Worm (Caenorhabditis elegans) whole organism, L3 larva: ENCODE measurements around the gene F54H5.5.

Source experiments
- ZK546.5 ChIP-seq: sonication (generic microtip); optimal IDR thresholded peaks from 2 replicates; lab custom pipeline; 2017; ENCODE audit warnings: missing biosample characterization, missing genetic modification characterization
- aly-2 ChIP-seq: fragments of 150-350 bp; optimal IDR thresholded peaks from 2 replicates; lab custom pipeline; 2014; ENCODE audit warnings: missing biosample characterization, missing genetic modification characterization
- ceh-16 ChIP-seq: sonication (generic microtip); optimal IDR thresholded peaks from 2 replicates; lab custom pipeline; 2017; ENCODE audit warnings: missing biosample characterization, missing genetic modification characterization
- ceh-28 ChIP-seq: fragments of 150-350 bp; optimal IDR thresholded peaks from 2 replicates; lab custom pipeline; 2014; ENCODE audit warnings: missing biosample characterization, missing genetic modification reagents, missing genetic modification characterization
- ceh-82 ChIP-seq: fragments of 150-350 bp; optimal IDR thresholded peaks from 2 replicates; lab custom pipeline; 2014; ENCODE audit warnings: missing biosample characterization, missing genetic modification characterization
- ceh-9 ChIP-seq: sonication (generic microtip); optimal IDR thresholded peaks from 2 replicates; lab custom pipeline; 2018; ENCODE audit warnings: missing biosample characterization, missing genetic modification characterization
- daf-12 ChIP-seq: fragments of 150-350 bp; optimal IDR thresholded peaks from 2 replicates; lab custom pipeline; 2014; ENCODE audit warnings: missing biosample characterization, missing genetic modification reagents, missing genetic modification characterization
- egl-27 ChIP-seq: sonication (generic microtip); optimal IDR thresholded peaks from 4 replicates; lab custom pipeline; 2017; ENCODE audit warnings: missing biosample characterization, missing genetic modification reagents, missing genetic modification characterization
- egl-5 ChIP-seq: fragments of 150-350 bp; optimal IDR thresholded peaks from 2 replicates; lab custom pipeline; 2017; ENCODE audit warnings: missing biosample characterization, missing genetic modification reagents, missing genetic modification characterization, inconsistent platforms
- elt-2 ChIP-seq: sonication (generic microtip); optimal IDR thresholded peaks from 2 replicates; lab custom pipeline; 2016; ENCODE audit warnings: missing genetic modification reagents, mild to moderate bottlenecking, missing genetic modification characterization, missing compliant biosample characterization
- elt-3 ChIP-seq, 3 experiments: fragments of 150-350 bp in 1 of 3; sonication (generic microtip) in 2 of 3; optimal IDR thresholded peaks; 2 replicates in 2 of 3; 4 replicates in 1 of 3; lab custom pipeline; 2014 to 2017; ENCODE audit warnings: missing biosample characterization in 3 of 3, missing genetic modification characterization in 3 of 3
- eor-1 ChIP-seq, 2 experiments: fragments of 150-350 bp; optimal IDR thresholded peaks; 2 replicates each; lab custom pipeline; 2014 to 2018; ENCODE audit warnings: missing biosample characterization in 2 of 2, missing genetic modification characterization in 2 of 2
- fkh-2 ChIP-seq: fragments of 150-350 bp; optimal IDR thresholded peaks from 2 replicates; lab custom pipeline; 2014; ENCODE audit warnings: missing biosample characterization, missing genetic modification reagents, missing genetic modification characterization
- hmg-11 ChIP-seq: sonication (generic microtip); optimal IDR thresholded peaks from 2 replicates; lab custom pipeline; 2016; ENCODE audit warnings: missing genetic modification characterization, missing compliant biosample characterization
- jun-1 ChIP-seq: fragments of 150-350 bp; optimal IDR thresholded peaks from 2 replicates; lab custom pipeline; 2014; ENCODE audit warnings: missing biosample characterization, missing genetic modification reagents, missing genetic modification characterization
- lsy-12 ChIP-seq: sonication (generic microtip); optimal IDR thresholded peaks from 2 replicates; lab custom pipeline; 2016; ENCODE audit warnings: mild to moderate bottlenecking, missing genetic modification characterization, missing compliant biosample characterization
- mdl-1 ChIP-seq: fragments of 150-350 bp; optimal IDR thresholded peaks from 2 replicates; lab custom pipeline; 2014; ENCODE audit warnings: missing biosample characterization, missing genetic modification characterization
- nfya-1 ChIP-seq: sonication (generic microtip); optimal IDR thresholded peaks from 2 replicates; lab custom pipeline; 2017; ENCODE audit warnings: missing genetic modification characterization, mild to moderate bottlenecking, missing compliant biosample characterization, antibody characterized with exemption, moderate library complexity; ENCODE audit not compliant: insufficient read depth
- nhr-11 ChIP-seq: fragments of 150-350 bp; optimal IDR thresholded peaks from 2 replicates; lab custom pipeline; 2014; ENCODE audit warnings: missing biosample characterization, missing genetic modification characterization
- nhr-12 ChIP-seq: fragments of 150-350 bp; optimal IDR thresholded peaks from 2 replicates; lab custom pipeline; 2014; ENCODE audit warnings: missing biosample characterization, missing genetic modification characterization
- nhr-23 ChIP-seq: fragments of 150-350 bp; optimal IDR thresholded peaks from 2 replicates; lab custom pipeline; 2014; ENCODE audit warnings: missing biosample characterization, missing genetic modification reagents, missing genetic modification characterization
- nhr-25 ChIP-seq: sonication (generic microtip); optimal IDR thresholded peaks from 2 replicates; lab custom pipeline; 2017; ENCODE audit warnings: missing biosample characterization, missing genetic modification characterization
- nhr-28 ChIP-seq: fragments of 150-350 bp; optimal IDR thresholded peaks from 2 replicates; lab custom pipeline; 2014; ENCODE audit warnings: missing biosample characterization, missing genetic modification characterization
- nhr-43 ChIP-seq: sonication (generic microtip); optimal IDR thresholded peaks from 2 replicates; lab custom pipeline; 2016; ENCODE audit warnings: mild to moderate bottlenecking, missing genetic modification characterization, missing compliant biosample characterization; ENCODE audit not compliant: poor library complexity, severe bottlenecking
- nhr-76 ChIP-seq: fragments of 150-350 bp; sonication (generic microtip); optimal IDR thresholded peaks from 5 replicates; lab custom pipeline; 2014; ENCODE audit warnings: missing biosample characterization, missing genetic modification characterization
- pha-4 ChIP-seq: fragments of 150-350 bp; optimal IDR thresholded peaks from 2 replicates; lab custom pipeline; 2014; ENCODE audit warnings: missing biosample characterization, missing genetic modification reagents, missing genetic modification characterization
- pqm-1 ChIP-seq: fragments of 150-350 bp; optimal IDR thresholded peaks from 2 replicates; lab custom pipeline; 2017; ENCODE audit warnings: missing biosample characterization, missing genetic modification characterization, inconsistent platforms
- sea-2 ChIP-seq: fragments of 150-350 bp; sonication (generic microtip); optimal IDR thresholded peaks from 4 replicates; lab custom pipeline; 2014; ENCODE audit warnings: missing biosample characterization, missing genetic modification reagents, missing genetic modification characterization
- skn-1 ChIP-seq: fragments of 150-350 bp; optimal IDR thresholded peaks from 2 replicates; lab custom pipeline; 2014; ENCODE audit warnings: missing biosample characterization, missing genetic modification characterization
- snpc-4 ChIP-seq: fragments of 150-350 bp; optimal IDR thresholded peaks from 2 replicates; lab custom pipeline; 2014; ENCODE audit warnings: missing biosample characterization, missing genetic modification characterization
- unc-62 ChIP-seq: fragments of 150-350 bp; sonication (generic microtip); optimal IDR thresholded peaks from 4 replicates; lab custom pipeline; 2014; ENCODE audit warnings: missing biosample characterization, missing genetic modification reagents, missing genetic modification characterization
- zag-1 ChIP-seq: fragments of 150-350 bp; optimal IDR thresholded peaks from 2 replicates; lab custom pipeline; 2014; ENCODE audit warnings: missing biosample characterization, missing genetic modification characterization
- ztf-11 ChIP-seq: fragments of 150-350 bp; optimal IDR thresholded peaks from 2 replicates; lab custom pipeline; 2014; ENCODE audit warnings: missing biosample characterization, missing genetic modification characterization
- ztf-4 ChIP-seq: fragments of 150-350 bp; optimal IDR thresholded peaks from 2 replicates; lab custom pipeline; 2014; ENCODE audit warnings: missing biosample characterization, missing genetic modification characterization

F54H5.5 gene

ce11 chrII:6630811-6631210 lies 3.7 kb upstream of the F54H5.5 start, which contains the start of gene T19D12.4:
T19D12.4 (plus strand) TSS chrII:6631105.
- peak; percentile 54 for TF ChIP-seq elt-2 (tag; lab: Kevin White, UChicago)
- TF ChIP-seq pqm-1 (tag; lab: Kevin White, UChicago), result peak; percentile 28
- no peak for TF ChIP-seq ztf-11

- TF ChIP-seq elt-2 (tag; lab: Kevin White, UChicago), result peak; percentile 14
- TF ChIP-seq nhr-76 (tag; lab: Kevin White, UChicago), result no peak
- TF ChIP-seq, all 47 proteins: peak for 1
Measured at ce11 chrII:6629775-6630174, 2.7 kb upstream of the F54H5.5 start.

- TF ChIP-seq egl-27 (tag; lab: Kevin White, UChicago) (no peak), elt-2 (tag; lab: Kevin White, UChicago) (peak; percentile 58), nhr-12 (no peak), snpc-4 (tag; lab: Kevin White, UChicago) (no peak), daf-12 (no peak), pqm-1 (tag; lab: Kevin White, UChicago) (peak; percentile 10), aly-2 (no peak), ceh-28 (no peak), ceh-82 (tag; lab: Kevin White, UChicago) (no peak)
Measured at ce11 chrII:6628397-6628796, 1.3 kb upstream of the F54H5.5 start.

- TF ChIP-seq lsy-12 (tag; lab: Kevin White, UChicago) (no peak), elt-2 (tag; lab: Kevin White, UChicago) (peak; percentile 45), mdl-1 (tag; lab: Kevin White, UChicago) (no peak), pqm-1 (tag; lab: Kevin White, UChicago) (peak; percentile 30), ceh-82 (tag; lab: Kevin White, UChicago) (no peak), ceh-28 (no peak), sea-2 (no peak), nfya-1 (tag; lab: Kevin White, UChicago) (no peak), egl-27 (tag; lab: Kevin White, UChicago) (no peak), eor-1 (tag; optimal IDR thresholded peaks at IDR 0.05; lab: Kevin White, UChicago) (no peak), fkh-2 (no peak), ztf-4 (no peak), pha-4 (tag; lab: Kevin White, UChicago) (peak; percentile 44), ztf-11 (no peak)
- TF ChIP-seq, all 47 proteins: peak for 3
Measured at ce11 chrII:6625302-6625701, 1.8 kb downstream of the F54H5.5 start, which contains the start of gene F54H5.14. F54H5.14 (minus strand) TSS chrII:6625402.

ce11 chrII:6621886-6622285 lies 5.2 kb downstream of the F54H5.5 start, which contains the start of gene F54H5.3:
F54H5.3 (plus strand) TSS chrII:6622186.
- TF ChIP-seq ZK546.5, result no peak
- TF ChIP-seq hmg-11 (tag; lab: Kevin White, UChicago), result no peak
- no peak for TF ChIP-seq zag-1 (tag; lab: Kevin White, UChicago)
- TF ChIP-seq lsy-12 (tag; lab: Kevin White, UChicago), result no peak
- no peak for TF ChIP-seq nhr-11

ce11 chrII:6619007-6619406 lies 8.1 kb downstream of the F54H5.5 start:
- TF ChIP-seq nhr-25 (tag; lab: Kevin White, UChicago) (peak; percentile 10), ceh-28 (peak; percentile 4), ceh-16 (no peak), nhr-43 (tag; lab: Kevin White, UChicago) (peak; percentile 19), pha-4 (tag; lab: Kevin White, UChicago) (no peak), daf-12 (no peak), sea-2 (no peak), nhr-23 (peak; percentile 46), egl-5 (tag; lab: Kevin White, UChicago) (no peak), elt-3 (tag; optimal IDR thresholded peaks at IDR 0.05; lab: Kevin White, UChicago) (peak in 1 of 3 experiments; percentile 27), unc-62 (GFP tag; lab: Kevin White, UChicago) (no peak)

- TF ChIP-seq nhr-12, result no peak
- no peak for TF ChIP-seq nhr-28 (tag; lab: Kevin White, UChicago)
- TF ChIP-seq ceh-28, result no peak
- TF ChIP-seq skn-1 (tag; lab: Kevin White, UChicago), result no peak
- TF ChIP-seq jun-1 (tag; lab: Kevin White, UChicago), result no peak
- TF ChIP-seq ZK546.5, result no peak
- TF ChIP-seq ztf-4, result no peak
- no peak for TF ChIP-seq ceh-9
- no peak for TF ChIP-seq elt-2 (tag; lab: Kevin White, UChicago)
- no peak for TF ChIP-seq zag-1 (tag; lab: Kevin White, UChicago)
- TF ChIP-seq, all 47 proteins: peak for 0
Measured at ce11 chrII:6616770-6617169, 10.3 kb downstream of the F54H5.5 start, which contains the start of gene klf-3. klf-3 (plus strand) TSS chrII:6616878.
